Worm (Caenorhabditis elegans): ENCODE measurements around the gene nlp-51.

ce11 chrII:11351599-11351998 lies 32.1 kb upstream of the nlp-51 start, which contains the start of gene clh-2:
- TF ChIP-seq egl-13 (tag; optimal IDR thresholded peaks at IDR 0.05) (no peak), pag-3 (tag; optimal IDR thresholded peaks at IDR 0.05; ENCODE audit: borderline replicate concordance, insufficient read depth) (no peak), efl-1 (optimal IDR thresholded peaks at IDR 0.05) (no peak), efl-1 (GFP tag; optimal IDR thresholded peaks at IDR 0.05 in 1 of 2) (no peak), nhr-76 (tag; optimal IDR thresholded peaks at IDR 0.05) (no peak), mdl-1 (tag; optimal IDR thresholded peaks at IDR 0.05) (no peak), ztf-11 (tag; optimal IDR thresholded peaks at IDR 0.05) (no peak), lin-14 (GFP tag; optimal IDR thresholded peaks at IDR 0.05) (no peak), lin-39 (tag; optimal IDR thresholded peaks at IDR 0.05) (no peak), nhr-237 (tag; optimal IDR thresholded peaks at IDR 0.05) (no peak), dpl-1 (GFP tag; optimal IDR thresholded peaks at IDR 0.05) (no peak), lin-15B (tag; optimal IDR thresholded peaks at IDR 0.05) (no peak)
